Worm (Caenorhabditis elegans) whole organism, L1 larva: ENCODE results near the gene nhr-52.
"Not testable (repeated sequence)": the region's sequence is repeated elsewhere in the genome, so short reads cannot be mapped to it uniquely, and the experiment has no call there.

Experiments used
- C04F5.9 ChIP-seq: sonication (generic microtip); optimal IDR thresholded peaks from 2 replicates; lab custom pipeline; 2016; ENCODE audit warnings: missing genetic modification characterization, missing compliant biosample characterization
- C34B4.2 ChIP-seq: sonication (generic microtip); optimal IDR thresholded peaks from 2 replicates; lab custom pipeline; 2017; ENCODE audit warnings: mild to moderate bottlenecking, missing genetic modification characterization, missing compliant biosample characterization
- F16B12.6 ChIP-seq: fragments of 150-350 bp; optimal IDR thresholded peaks from 2 replicates; lab custom pipeline; 2014; ENCODE audit warnings: missing biosample characterization, missing genetic modification characterization
- ceh-63 ChIP-seq: fragments of 200-800 bp; sonication (Bioruptor generic); optimal IDR thresholded peaks from 2 replicates; lab custom pipeline; 2018; ENCODE audit warnings: mild to moderate bottlenecking, missing genetic modification characterization, missing compliant biosample characterization
- ces-1 ChIP-seq: fragments of 150-350 bp; optimal IDR thresholded peaks from 2 replicates; lab custom pipeline; 2014; ENCODE audit warnings: missing biosample characterization, missing genetic modification reagents, missing genetic modification characterization
- dsc-1 ChIP-seq: sonication (generic microtip); optimal IDR thresholded peaks from 2 replicates; lab custom pipeline; 2016; ENCODE audit warnings: mild to moderate bottlenecking, missing genetic modification characterization, missing compliant biosample characterization
- efl-1 ChIP-seq, 4 experiments: fragments of 150-350 bp; optimal IDR thresholded peaks in 3 of 4; peaks in 1 of 4; 1 replicate in 1 of 4; 2 replicates in 3 of 4; lab custom pipeline; 2014; ENCODE audit warnings: missing biosample characterization in 2 of 4, missing genetic modification characterization in 2 of 4, missing genetic modification reagents in 2 of 4
- efl-3 ChIP-seq: fragments of 200-800 bp; sonication (Bioruptor generic); optimal IDR thresholded peaks from 2 replicates; lab custom pipeline; 2018; ENCODE audit warnings: mild to moderate bottlenecking, missing genetic modification characterization, missing compliant biosample characterization
- egl-27 ChIP-seq, 2 experiments: fragments of 150-350 bp in 1 of 2; sonication (generic microtip); optimal IDR thresholded peaks; 3 replicates each; lab custom pipeline; 2017 to 2018; ENCODE audit warnings: missing biosample characterization in 2 of 2, missing genetic modification characterization in 2 of 2, missing genetic modification reagents in 2 of 2
- ets-5 ChIP-seq: fragments of 200-800 bp; sonication (Bioruptor generic); IDR thresholded peaks from 2 replicates; pipeline ENCODE4 v1.3.6; 2022; ENCODE audit warnings: missing genetic modification characterization, missing compliant biosample characterization
- fkh-10 ChIP-seq: sonication (generic microtip); optimal IDR thresholded peaks from 2 replicates; lab custom pipeline; 2017; ENCODE audit warnings: missing biosample characterization, missing genetic modification reagents, missing genetic modification characterization
- fkh-4 ChIP-seq: sonication (generic microtip); optimal IDR thresholded peaks from 2 replicates; lab custom pipeline; 2016; ENCODE audit warnings: missing compliant biosample characterization, missing genetic modification characterization, borderline replicate concordance
- fkh-8 ChIP-seq: sonication (generic microtip); optimal IDR thresholded peaks from 2 replicates; lab custom pipeline; 2016; ENCODE audit warnings: mild to moderate bottlenecking, missing genetic modification characterization, missing compliant biosample characterization
- hpl-2 ChIP-seq: fragments of 150-350 bp; optimal IDR thresholded peaks from 2 replicates; lab custom pipeline; 2014; ENCODE audit warnings: missing biosample characterization, missing genetic modification reagents, missing genetic modification characterization
- irx-1 ChIP-seq: sonication (generic microtip); optimal IDR thresholded peaks from 2 replicates; lab custom pipeline; 2016; ENCODE audit warnings: missing genetic modification characterization, missing compliant biosample characterization
- lin-14 ChIP-seq: fragments of 200-800 bp; sonication (Bioruptor generic); optimal IDR thresholded peaks from 2 replicates; lab custom pipeline; 2018; ENCODE audit warnings: mild to moderate bottlenecking, missing genetic modification characterization, moderate library complexity, missing compliant biosample characterization
- lin-15B ChIP-seq: fragments of 150-350 bp; sonication (generic microtip); optimal IDR thresholded peaks from 3 replicates; lab custom pipeline; 2014; ENCODE audit warnings: missing biosample characterization, missing genetic modification characterization
- lir-3 ChIP-seq: sonication (generic microtip); optimal IDR thresholded peaks from 2 replicates; lab custom pipeline; 2016; ENCODE audit warnings: mild to moderate bottlenecking, missing genetic modification characterization, moderate library complexity, missing compliant biosample characterization; ENCODE audit not compliant: poor library complexity
- lsy-2 ChIP-seq, 2 experiments: fragments of 150-350 bp; optimal IDR thresholded peaks; 2 replicates each; lab custom pipeline; 2014; ENCODE audit warnings: missing biosample characterization in 2 of 2, missing genetic modification characterization in 2 of 2
- nhr-12 ChIP-seq: sonication (generic microtip); optimal IDR thresholded peaks from 2 replicates; lab custom pipeline; 2017; ENCODE audit warnings: missing biosample characterization, missing genetic modification characterization
- nhr-19 ChIP-seq: fragments of 200-800 bp; sonication (Bioruptor generic); conservative IDR thresholded peaks from 2 replicates; pipeline ENCODE4 v1.3.6; 2022; ENCODE audit warnings: missing genetic modification characterization, missing compliant biosample characterization
- nhr-71 ChIP-seq: sonication (generic microtip); optimal IDR thresholded peaks from 2 replicates; lab custom pipeline; 2016; ENCODE audit warnings: mild to moderate bottlenecking, missing genetic modification characterization, moderate library complexity, missing compliant biosample characterization
- nhr-76 ChIP-seq: sonication (generic microtip); optimal IDR thresholded peaks from 2 replicates; lab custom pipeline; 2017; ENCODE audit warnings: missing biosample characterization, missing genetic modification characterization
- nhr-77 ChIP-seq: fragments of 150-350 bp; optimal IDR thresholded peaks from 2 replicates; lab custom pipeline; 2014; ENCODE audit warnings: missing biosample characterization, missing genetic modification characterization
- nhr-85 ChIP-seq: sonication (generic microtip); peaks from one replicate; lab custom pipeline; 2016; ENCODE audit warnings: missing genetic modification characterization, inconsistent platforms, missing compliant biosample characterization
- rnt-1 ChIP-seq: sonication (generic microtip); optimal IDR thresholded peaks from 2 replicates; lab custom pipeline; 2016; ENCODE audit warnings: mild to moderate bottlenecking, missing genetic modification characterization, moderate library complexity, missing compliant biosample characterization
- snu-23 ChIP-seq: sonication (generic microtip); optimal IDR thresholded peaks from 2 replicates; lab custom pipeline; 2016; ENCODE audit warnings: missing genetic modification characterization, missing compliant biosample characterization
- sptf-1 ChIP-seq: fragments of 150-350 bp; optimal IDR thresholded peaks from 2 replicates; lab custom pipeline; 2014; ENCODE audit warnings: missing biosample characterization, missing genetic modification characterization
- sup-37 ChIP-seq: fragments of 200-800 bp; sonication (Bioruptor generic); optimal IDR thresholded peaks from 2 replicates; lab custom pipeline; 2018; ENCODE audit warnings: mild to moderate bottlenecking, missing genetic modification characterization, missing compliant biosample characterization
- vab-15 ChIP-seq: sonication (generic microtip); optimal IDR thresholded peaks from 2 replicates; lab custom pipeline; 2017; ENCODE audit warnings: missing genotype, mild to moderate bottlenecking, missing genetic modification characterization, missing compliant biosample characterization

Gene nhr-52

DNA sequence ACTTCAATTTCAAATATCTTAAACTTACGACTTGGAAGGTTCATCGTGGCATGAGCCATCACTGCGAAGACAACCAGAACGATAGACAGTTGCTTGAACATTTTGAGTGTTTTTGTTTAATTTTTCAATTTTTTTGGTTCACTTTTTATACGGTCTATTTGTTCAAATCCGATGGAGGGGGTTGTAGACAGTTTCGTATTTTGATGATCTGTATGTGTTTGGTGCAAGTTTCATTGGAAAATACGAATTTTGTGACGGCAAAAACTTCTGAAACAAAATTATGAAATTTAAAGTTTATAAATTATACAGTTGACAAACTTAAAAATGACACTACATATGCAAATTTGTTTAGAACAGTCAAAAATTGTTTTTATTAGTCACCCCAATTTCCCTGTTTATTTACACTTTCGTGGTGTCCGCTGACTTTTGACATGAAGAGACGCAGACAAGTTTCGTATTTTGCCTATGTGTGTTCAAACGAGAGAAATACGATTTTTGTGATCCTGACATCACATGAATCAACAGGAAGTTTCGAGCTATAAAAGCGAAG lies 29.7 kb upstream of the nhr-52 start, which contains the start of the genes C55A1.7 and C55A1.6:
Gene C55A1.7, minus strand, starts transcription at position 101 of the 550 bp plus-strand sequence.
Gene C55A1.6, plus strand, starts transcription at position 500 of the 550 bp plus-strand sequence.
- not testable (repeated sequence) for TF ChIP-seq ces-1 (GFP tag; lab: Kevin White, UChicago); efl-3 (GFP tag; lab: Kevin White, UChicago); dsc-1 (tag; lab: Kevin White, UChicago)

- TF ChIP-seq sup-37 (GFP tag; lab: Kevin White, UChicago) = no peak
- peak; percentile 11 for TF ChIP-seq fkh-8 (tag; lab: Kevin White, UChicago)
- no peak for TF ChIP-seq C34B4.2 (tag; lab: Kevin White, UChicago)
Observed at ce11 chrV:15650167-15650566, 27.2 kb upstream of the nhr-52 start, which contains the start of gene sru-42. Gene sru-42 (plus strand): TSS chrV:15650467.

DNA sequence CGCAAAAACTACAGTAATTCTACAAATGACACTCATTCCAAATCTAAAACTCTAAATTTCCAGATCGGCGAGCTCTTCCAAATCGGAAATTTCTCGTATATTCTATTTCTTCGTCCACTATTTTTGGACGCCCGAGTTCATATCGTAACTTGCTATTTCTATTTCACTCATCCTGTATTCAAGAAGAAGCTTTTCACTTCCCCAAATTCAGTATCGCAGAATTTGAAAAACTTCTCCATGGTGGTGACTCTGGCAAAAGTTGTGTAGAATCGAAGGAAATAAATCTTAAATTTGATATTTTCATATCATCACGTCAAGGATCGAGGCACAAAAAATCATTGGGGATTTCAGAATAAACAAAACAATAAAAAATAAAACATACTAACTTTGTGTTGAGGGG lies 25.2 kb upstream of the nhr-52 start:
- TF ChIP-seq egl-27 (tag; optimal IDR thresholded peaks at IDR 0.05; lab: Kevin White, UChicago) (no peak), hpl-2 (GFP tag; lab: Kevin White, UChicago) (no peak), efl-1 (optimal IDR thresholded peaks at IDR 0.05; lab: Kevin White, UChicago) (no peak), efl-1 (GFP tag; optimal IDR thresholded peaks at IDR 0.05 in 1 of 2; lab: Kevin White, UChicago) (peak in 1 of 2 experiments; percentile 81), nhr-85 (tag; lab: Kevin White, UChicago) (peak; percentile 65)

DNA sequence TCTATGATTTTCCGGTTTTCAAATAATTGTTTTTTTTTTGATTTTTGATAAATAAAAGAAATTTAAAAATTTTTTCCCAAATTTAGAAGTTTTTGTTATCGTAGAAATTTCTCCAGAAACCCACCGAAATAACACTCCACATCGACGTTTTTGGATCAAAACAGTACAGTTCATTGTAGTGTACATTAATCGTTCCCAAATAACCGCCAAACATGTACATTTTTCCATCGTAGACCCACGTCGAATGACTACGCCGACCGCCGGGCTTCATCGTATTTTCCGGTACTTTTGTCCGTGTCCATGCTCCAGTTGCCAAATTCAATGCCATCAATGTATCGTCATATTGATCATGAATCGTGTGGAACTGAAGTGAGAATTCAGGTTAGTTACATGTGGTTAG lies 23.2 kb upstream of the nhr-52 start, which contains the start of gene F53E4.2:
Gene F53E4.2, plus strand, starts transcription at position 301 of the 400 bp plus-strand sequence.
- TF ChIP-seq efl-1 (optimal IDR thresholded peaks at IDR 0.05; lab: Kevin White, UChicago) (no peak), efl-1 (GFP tag; optimal IDR thresholded peaks at IDR 0.05 in 1 of 2; lab: Kevin White, UChicago) (no peak), fkh-10 (GFP tag; lab: Kevin White, UChicago) (no peak), irx-1 (no peak), ets-5 (GFP tag; lab: Robert Waterston, UW) (no peak), ceh-63 (GFP tag; lab: Kevin White, UChicago) (no peak)

DNA sequence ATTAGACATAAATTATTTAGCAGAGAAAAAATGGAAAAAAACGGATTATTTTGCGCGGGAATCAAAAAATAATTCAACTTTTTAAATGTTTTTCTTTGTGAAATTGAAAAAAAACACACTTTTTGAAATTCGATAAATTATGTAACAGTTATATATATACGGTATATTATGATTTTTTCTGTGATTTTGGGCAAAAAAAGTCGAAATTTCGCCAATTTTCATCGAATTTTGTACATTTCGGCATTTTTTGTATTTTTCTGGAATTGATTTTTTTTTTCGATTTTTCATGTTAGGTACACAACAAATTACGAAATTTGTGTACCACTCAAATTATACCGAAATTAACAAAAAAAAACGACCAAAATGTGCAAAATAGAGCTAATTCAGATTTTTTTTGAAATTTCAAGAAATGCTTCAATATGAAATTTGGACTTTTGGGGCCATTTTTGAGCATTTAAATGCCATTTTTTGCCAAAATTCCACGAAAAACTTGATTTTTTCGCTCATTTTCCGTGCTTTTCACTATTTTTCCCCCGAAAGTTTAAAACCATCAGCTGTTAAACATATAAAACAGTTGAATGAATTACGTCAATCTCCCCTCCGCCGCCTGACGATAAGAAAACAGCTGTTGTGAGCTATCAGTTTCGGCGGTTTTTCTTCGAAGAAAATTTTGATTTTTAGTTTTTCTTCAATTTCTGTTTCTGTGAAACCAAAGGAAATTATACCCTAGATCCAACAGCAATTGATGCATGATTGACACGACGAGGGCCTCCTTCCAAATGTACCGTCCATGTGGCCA lies 18.9 kb upstream of the nhr-52 start:
- TF ChIP-seq vab-15 (tag; lab: Kevin White, UChicago) = no peak
- TF ChIP-seq nhr-19 (GFP tag; lab: Robert Waterston, UW) = peak; percentile 34; the same call in 1 of the 2 replicates
- TF ChIP-seq nhr-71 (tag; lab: Kevin White, UChicago) = peak; percentile 40
- TF ChIP-seq snu-23 (GFP tag; lab: Kevin White, UChicago) = peak; percentile 5
- no peak for TF ChIP-seq lir-3 (tag; lab: Kevin White, UChicago)
- TF ChIP-seq F16B12.6 (tag; lab: Kevin White, UChicago) = no peak
- TF ChIP-seq fkh-4 (tag; lab: Kevin White, UChicago) = no peak
- peak; percentile 72 for TF ChIP-seq rnt-1 (tag; lab: Kevin White, UChicago)
- no peak for TF ChIP-seq nhr-76 (tag; lab: Kevin White, UChicago)
- TF ChIP-seq C04F5.9 (tag; lab: Kevin White, UChicago) = no peak
- TF ChIP-seq lsy-2 (tag; optimal IDR thresholded peaks at IDR 0.05; lab: Kevin White, UChicago) = peak in 1 of 2 experiments; percentile 24
- no peak for TF ChIP-seq sptf-1 (tag; lab: Kevin White, UChicago)
- no peak for TF ChIP-seq lin-15B
- peak; percentile 51 for TF ChIP-seq lin-14 (GFP tag; lab: Kevin White, UChicago)
- TF ChIP-seq nhr-77 (tag; lab: Kevin White, UChicago) = no peak
- TF ChIP-seq nhr-12 = no peak
